Fruit fly (Drosophila melanogaster) whole organism, pupa: ENCODE measurements around the gene Or98b.

Experiments
- CG10348 ChIP-seq: fragments of 200-800 bp; sonication (Bioruptor generic); IDR thresholded peaks from 2 replicates; pipeline ENCODE4 v1.3.6; 2022; ENCODE audit warnings: missing biosample characterization, missing genetic modification characterization
- CG12605 ChIP-seq: fragments of 200-800 bp; sonication (Bioruptor generic); IDR thresholded peaks from 2 replicates; pipeline ENCODE4 v1.3.6; 2022; ENCODE audit warnings: missing biosample characterization, missing genetic modification characterization
- CG4496 ChIP-seq: fragments of 200-800 bp; sonication (Bioruptor generic); IDR thresholded peaks from 3 replicates; pipeline ENCODE4 v1.3.6; 2022; ENCODE audit warnings: missing biosample characterization, missing genetic modification characterization
- CG8159 ChIP-seq: fragments of 200-800 bp; sonication (Bioruptor generic); optimal IDR thresholded peaks from 3 replicates; lab custom pipeline; 2018; ENCODE audit warnings: missing biosample characterization, mild to moderate bottlenecking, missing genetic modification characterization, moderate library complexity
- CG8301 ChIP-seq: fragments of 200-800 bp; sonication (Bioruptor generic); optimal IDR thresholded peaks from 2 replicates; lab custom pipeline; 2018; ENCODE audit warnings: missing biosample characterization, mild to moderate bottlenecking, missing genetic modification characterization
- CG9948 ChIP-seq: fragments of 200-800 bp; sonication (Bioruptor generic); optimal IDR thresholded peaks from 2 replicates; lab custom pipeline; 2018; ENCODE audit warnings: missing biosample characterization, mild to moderate bottlenecking, missing genetic modification characterization, moderate library complexity
- D1 ChIP-seq: fragments of 200-800 bp; sonication (Bioruptor generic); optimal IDR thresholded peaks from 2 replicates; lab custom pipeline; 2018; ENCODE audit warnings: missing biosample characterization, mild to moderate bottlenecking, missing genetic modification characterization, moderate library complexity
- Ets98B ChIP-seq: fragments of 200-800 bp; sonication (Bioruptor generic); IDR thresholded peaks from 2 replicates; pipeline ENCODE4 v1.3.6; 2022; ENCODE audit warnings: missing biosample characterization, missing genetic modification characterization
- Pif1A ChIP-seq: fragments of 200-800 bp; sonication (Bioruptor generic); optimal IDR thresholded peaks from 3 replicates; lab custom pipeline; 2016; ENCODE audit warnings: missing biosample characterization, missing genetic modification characterization
- gl ChIP-seq: fragments of 200-800 bp; sonication (Bioruptor generic); optimal IDR thresholded peaks from 2 replicates; lab custom pipeline; 2018; ENCODE audit warnings: missing biosample characterization, mild to moderate bottlenecking, missing genetic modification characterization
- rn ChIP-seq: fragments of 200-800 bp; sonication (Bioruptor generic); IDR thresholded peaks from 2 replicates; pipeline ENCODE4 v1.3.6; 2022; ENCODE audit warnings: missing biosample characterization, missing genetic modification characterization

DNA sequence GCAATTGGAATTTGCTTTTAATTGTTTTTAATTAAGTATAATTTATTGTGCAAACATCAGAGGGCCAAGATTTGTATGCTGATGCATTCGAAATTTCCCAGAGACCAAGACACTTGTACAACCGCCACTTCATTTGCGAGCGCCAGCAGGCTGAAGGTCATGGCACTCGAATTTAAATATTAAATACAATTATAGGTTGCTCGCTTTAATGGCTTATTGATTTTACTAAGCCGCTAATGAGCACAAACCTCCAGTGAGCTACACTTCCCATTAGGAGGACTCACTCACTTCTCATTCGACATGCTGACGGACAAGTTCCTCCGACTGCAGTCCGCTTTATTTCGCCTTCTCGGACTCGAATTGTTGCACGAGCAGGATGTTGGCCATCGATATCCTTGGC is at the start of gene Or98b:
- TF ChIP-seq CG8159 (tag; lab: Kevin White, UChicago) (no peak), CG8301 (tag; lab: Kevin White, UChicago) (no peak), CG4496 (GFP tag; lab: Robert Waterston, UW) (no peak), Pif1A (no peak), D1 (tag; lab: Kevin White, UChicago) (no peak), CG9948 (tag; lab: Kevin White, UChicago) (no peak), Ets98B (GFP tag; lab: Robert Waterston, UW) (no peak), gl (tag; lab: Kevin White, UChicago) (no peak), CG12605 (no peak), rn (GFP tag; lab: Robert Waterston, UW) (no peak), CG10348 (no peak)
